Worm (Caenorhabditis elegans): ENCODE results near the gene gex-3.

gex-3 gene

DNA sequence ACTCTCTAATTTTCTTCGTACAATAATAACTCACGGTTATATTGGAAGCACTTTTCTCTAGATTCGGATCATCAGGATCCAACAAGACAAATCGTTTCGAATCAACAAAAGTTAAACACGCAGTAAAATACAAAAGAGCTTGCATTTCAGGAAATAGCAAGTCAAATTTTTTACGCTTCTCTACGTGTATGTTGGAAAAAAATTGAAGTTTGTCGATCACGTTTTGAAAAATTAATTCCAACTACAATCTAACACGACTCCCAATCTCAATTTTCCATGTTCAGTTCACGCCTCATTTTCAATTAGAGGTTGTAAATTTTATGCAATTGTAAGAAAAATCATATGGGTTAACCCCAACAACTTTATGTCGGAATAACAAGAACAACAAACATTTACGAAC is 14.3 kb upstream of the gex-3 start, which contains the start of gene spe-45:
Gene spe-45 (minus strand): TSS at position 145 of the 400 bp plus-strand sequence.
- TF ChIP-seq lin-38 (GFP tag; IDR thresholded peaks at IDR 0.05) (peak; percentile 46; the same call in 1 of the 2 replicates), ceh-62 (tag; optimal IDR thresholded peaks at IDR 0.05) (no peak), nhr-11 (tag; optimal IDR thresholded peaks at IDR 0.05) (no peak), gei-8 (GFP tag; optimal IDR thresholded peaks at IDR 0.05) (no peak), hlh-30 (tag; optimal IDR thresholded peaks at IDR 0.05; ENCODE audit: insufficient read depth) (no peak), ctbp-1 (GFP tag; IDR thresholded peaks at IDR 0.05) (0 out of 2 replicates have a peak, but pooled peaks have one; percentile 9), ztf-11 (tag; optimal IDR thresholded peaks at IDR 0.05) (no peak), fkh-10 (GFP tag; optimal IDR thresholded peaks at IDR 0.05) (no peak), unc-130 (GFP tag; optimal IDR thresholded peaks at IDR 0.05) (no peak), daf-19 (GFP tag; conservative IDR thresholded peaks at IDR 0.05) (no peak), cey-2 (tag; optimal IDR thresholded peaks at IDR 0.05; ENCODE audit: borderline replicate concordance, insufficient read depth) (no peak), nhr-77 (tag; optimal IDR thresholded peaks at IDR 0.05) (no peak), ztf-7 (tag; optimal IDR thresholded peaks at IDR 0.05) (no peak), F49E8.2 (tag; optimal IDR thresholded peaks at IDR 0.05; ENCODE audit: borderline replicate concordance) (peak; percentile 74), nhr-28 (tag; optimal IDR thresholded peaks at IDR 0.05) (no peak), skn-1 (tag; optimal IDR thresholded peaks at IDR 0.05) (no peak), jun-1 (tag; optimal IDR thresholded peaks at IDR 0.05) (no peak), snpc-1.2 (GFP tag; IDR thresholded peaks at IDR 0.05) (peak; percentile 76; the same call in 1 of the 2 replicates), tag-97 (GFP tag; IDR thresholded peaks at IDR 0.05) (no peak), sdz-12 (GFP tag; optimal IDR thresholded peaks at IDR 0.05) (no peak), nhr-10 (tag; optimal IDR thresholded peaks at IDR 0.05) (no peak), daf-12 (tag; optimal IDR thresholded peaks at IDR 0.05) (no peak), ceh-44 (GFP tag; IDR thresholded peaks at IDR 0.05) (no peak), egl-27 (tag; optimal IDR thresholded peaks at IDR 0.05) (no peak), zfp-2 (tag; optimal IDR thresholded peaks at IDR 0.05) (no peak), nhr-102 (tag; optimal IDR thresholded peaks at IDR 0.05) (no peak), snpc-4 (tag; optimal IDR thresholded peaks at IDR 0.05) (no peak), F26F4.8 (GFP tag; conservative IDR thresholded peaks at IDR 0.05) (no peak), ceh-32 (tag; optimal IDR thresholded peaks at IDR 0.05; ENCODE audit: poor library complexity) (no peak), lin-13 (GFP tag; optimal IDR thresholded peaks at IDR 0.05) (no peak), ces-1 (GFP tag; optimal IDR thresholded peaks at IDR 0.05) (no peak), mep-1 (tag; optimal IDR thresholded peaks at IDR 0.05) (no peak), saeg-2 (GFP tag; IDR thresholded peaks at IDR 0.05) (no peak), tra-1 (GFP tag; IDR thresholded peaks at IDR 0.05) (0 out of 2 replicates have a peak, but pooled peaks have one; percentile 20), mdt-29 (GFP tag; IDR thresholded peaks at IDR 0.05) (no peak), unc-62 (GFP tag; optimal IDR thresholded peaks at IDR 0.05 in 1 of 2) (peak in 1 of 2 experiments; percentile 23), unc-62 (tag; optimal IDR thresholded peaks at IDR 0.05) (no peak), set-16 (GFP tag; IDR thresholded peaks at IDR 0.05) (no peak), hmg-1.1 (GFP tag; IDR thresholded peaks at IDR 0.05) (no peak), rbr-2 (tag; optimal IDR thresholded peaks at IDR 0.05) (no peak), daf-16 (GFP tag; optimal IDR thresholded peaks at IDR 0.05) (no peak), daf-16 (tag; optimal IDR thresholded peaks at IDR 0.05) (no peak), Y75B8A.6 (GFP tag; IDR thresholded peaks at IDR 0.05) (no peak), F10B5.3 (tag; optimal IDR thresholded peaks at IDR 0.05) (no peak), dmd-9 (GFP tag; IDR thresholded peaks at IDR 0.05) (no peak), aly-2 (tag; optimal IDR thresholded peaks at IDR 0.05) (no peak), mxl-3 (GFP tag; optimal IDR thresholded peaks at IDR 0.05) (no peak)
